Worm (Caenorhabditis elegans) whole organism, midembryonic: ENCODE data around the gene F38A1.6.

Experiments
- T22C8.4 ChIP-seq: fragments of 200-800 bp; sonication (Bioruptor generic); IDR thresholded peaks from 2 replicates; pipeline ENCODE4 v1.3.6; 2022; ENCODE audit warnings: missing genetic modification characterization, missing compliant biosample characterization
- cog-1 ChIP-seq: sonication (generic microtip); optimal IDR thresholded peaks from 2 replicates; lab custom pipeline; 2016; ENCODE audit warnings: missing genetic modification characterization, missing compliant biosample characterization
- klf-2 ChIP-seq: fragments of 200-800 bp; sonication (Bioruptor generic); conservative IDR thresholded peaks from 2 replicates; pipeline ENCODE4 v1.3.6; 2022; ENCODE audit warnings: missing genetic modification reagents, missing genetic modification characterization, missing compliant biosample characterization
- med-1 ChIP-seq: sonication (generic microtip); optimal IDR thresholded peaks from 2 replicates; lab custom pipeline; 2017; ENCODE audit warnings: missing genetic modification characterization, mild to moderate bottlenecking, missing compliant biosample characterization, antibody characterized with exemption, missing genetic modification reagents; ENCODE audit not compliant: insufficient read depth
- ref-1 ChIP-seq: fragments of 200-800 bp; sonication (Bioruptor generic); conservative IDR thresholded peaks from 2 replicates; pipeline ENCODE4 v1.3.6; 2022; ENCODE audit warnings: missing genetic modification reagents, missing genetic modification characterization, missing compliant biosample characterization
- tab-1 ChIP-seq: fragments of 200-800 bp; sonication (Bioruptor generic); IDR thresholded peaks from 2 replicates; pipeline ENCODE4 v1.3.6; 2022; ENCODE audit warnings: missing genetic modification characterization, missing compliant biosample characterization
- ztf-23 ChIP-seq: fragments of 200-800 bp; sonication (Bioruptor generic); IDR thresholded peaks from 2 replicates; pipeline ENCODE4 v1.3.6; 2022; ENCODE audit warnings: missing genetic modification reagents, missing genetic modification characterization, missing compliant biosample characterization
- ztf-29 ChIP-seq: fragments of 200-800 bp; sonication (Bioruptor generic); IDR thresholded peaks from 2 replicates; pipeline ENCODE4 v1.3.6; 2022; ENCODE audit warnings: missing genetic modification reagents, missing genetic modification characterization, missing compliant biosample characterization

DNA sequence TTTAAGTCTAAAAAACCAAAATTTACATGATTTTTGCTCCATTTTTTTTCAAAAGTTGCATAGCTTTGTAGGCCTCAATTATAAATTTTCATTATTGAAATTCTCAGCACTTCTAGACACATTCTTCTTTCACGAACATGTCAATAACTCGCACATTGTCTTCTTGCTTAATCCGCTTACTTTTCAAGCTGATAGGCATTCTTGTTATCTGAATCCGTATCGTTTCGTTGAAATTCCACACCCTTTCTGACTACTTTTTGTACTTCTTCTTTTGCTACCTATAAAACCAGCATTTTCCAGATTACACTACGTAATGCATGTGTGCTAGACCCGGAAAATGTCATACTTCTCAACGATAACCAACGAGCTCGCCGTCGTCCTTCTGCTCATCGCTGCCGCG is 35.4 kb upstream of the F38A1.6 start, which contains the start of gene W09G12.9:
- TF ChIP-seq med-1 (GFP tag; lab: Kevin White, UChicago) (no peak), T22C8.4 (GFP tag; lab: Robert Waterston, UW) (no peak), tab-1 (no peak), ztf-23 (GFP tag; lab: Robert Waterston, UW) (no peak), ref-1 (no peak), ztf-29 (GFP tag; lab: Robert Waterston, UW) (no peak), cog-1 (tag; lab: Kevin White, UChicago) (no peak), klf-2 (no peak)
